Worm (Caenorhabditis elegans): ENCODE measurements around the gene mksr-1.
"Not testable (repeated sequence)": the region's sequence is repeated elsewhere in the genome, so short reads cannot be mapped to it uniquely, and the experiment has no call there.

ce11 chrX:1070585-1070984 lies 1.7 kb upstream of the mksr-1 start:
- not testable (repeated sequence) for TF ChIP-seq scrt-1 (GFP tag; IDR thresholded peaks at IDR 0.05); flt-1 (GFP tag; IDR thresholded peaks at IDR 0.05); ama-1 (optimal IDR thresholded peaks at IDR 0.05); tbx-11 (GFP tag; IDR thresholded peaks at IDR 0.05); pes-1 (GFP tag; IDR thresholded peaks at IDR 0.05); hnd-1 (tag; optimal IDR thresholded peaks at IDR 0.05); tra-4 (tag; optimal IDR thresholded peaks at IDR 0.05); hmbx-1 (tag; optimal IDR thresholded peaks at IDR 0.05); aly-1 (tag; optimal IDR thresholded peaks at IDR 0.05); ceh-36 (tag; optimal IDR thresholded peaks at IDR 0.05); ceh-13 (GFP tag; optimal IDR thresholded peaks at IDR 0.05)
